Worm (Caenorhabditis elegans) whole organism, L1 larva: ENCODE data around the gene ZC412.10.
A peak's percentile ranks its signal among the peaks of the same experiment; 100 is the strongest.

ENCODE experiments used
- C04F5.9 ChIP-seq: sonication (generic microtip); optimal IDR thresholded peaks from 2 replicates; lab custom pipeline; 2016; ENCODE audit warnings: missing genetic modification characterization, missing compliant biosample characterization
- C16A3.4 ChIP-seq: fragments of 150-350 bp; optimal IDR thresholded peaks from 2 replicates; lab custom pipeline; 2014; ENCODE audit warnings: missing biosample characterization, missing genetic modification characterization
- F16B12.6 ChIP-seq: fragments of 150-350 bp; optimal IDR thresholded peaks from 2 replicates; lab custom pipeline; 2014; ENCODE audit warnings: missing biosample characterization, missing genetic modification characterization
- Y116A8C.19 ChIP-seq: sonication (generic microtip); optimal IDR thresholded peaks from 2 replicates; lab custom pipeline; 2016; ENCODE audit warnings: missing compliant biosample characterization, missing genetic modification characterization, borderline replicate concordance
- ama-1 ChIP-seq: fragments of 150-350 bp; optimal IDR thresholded peaks from 2 replicates; lab custom pipeline; 2014
- ceh-88 ChIP-seq: fragments of 200-800 bp; sonication (Bioruptor generic); IDR thresholded peaks from 2 replicates; pipeline ENCODE4 v1.3.6; 2022; ENCODE audit warnings: missing genetic modification characterization, missing compliant biosample characterization
- ceh-90 ChIP-seq: sonication (generic microtip); optimal IDR thresholded peaks from 2 replicates; lab custom pipeline; 2016; ENCODE audit warnings: missing genetic modification characterization, missing compliant biosample characterization
- dsc-1 ChIP-seq: sonication (generic microtip); optimal IDR thresholded peaks from 2 replicates; lab custom pipeline; 2016; ENCODE audit warnings: mild to moderate bottlenecking, missing genetic modification characterization, missing compliant biosample characterization
- efl-1 ChIP-seq, 4 experiments: fragments of 150-350 bp; optimal IDR thresholded peaks in 3 of 4; peaks in 1 of 4; 1 replicate in 1 of 4; 2 replicates in 3 of 4; lab custom pipeline; 2014; ENCODE audit warnings: missing biosample characterization in 2 of 4, missing genetic modification characterization in 2 of 4, missing genetic modification reagents in 2 of 4
- efl-3 ChIP-seq: fragments of 200-800 bp; sonication (Bioruptor generic); optimal IDR thresholded peaks from 2 replicates; lab custom pipeline; 2018; ENCODE audit warnings: mild to moderate bottlenecking, missing genetic modification characterization, missing compliant biosample characterization
- egl-13 ChIP-seq: sonication (generic microtip); optimal IDR thresholded peaks from 2 replicates; lab custom pipeline; 2016; ENCODE audit warnings: missing genotype, missing genetic modification reagents, missing genetic modification characterization, missing compliant biosample characterization
- elt-2 ChIP-seq: sonication (generic microtip); optimal IDR thresholded peaks from 2 replicates; lab custom pipeline; 2016; ENCODE audit warnings: missing genetic modification characterization, mild to moderate bottlenecking, inconsistent platforms, missing compliant biosample characterization, missing genetic modification reagents
- elt-3 ChIP-seq, 6 experiments: fragments of 150-350 bp in 1 of 6; sonication (generic microtip); optimal IDR thresholded peaks; 2 replicates each; lab custom pipeline; 2017 to 2018; ENCODE audit warnings: missing biosample characterization in 6 of 6, missing genetic modification characterization in 6 of 6, inconsistent platforms in 1 of 6
- ets-5 ChIP-seq: fragments of 200-800 bp; sonication (Bioruptor generic); IDR thresholded peaks from 2 replicates; pipeline ENCODE4 v1.3.6; 2022; ENCODE audit warnings: missing genetic modification characterization, missing compliant biosample characterization
- fkh-10 ChIP-seq: sonication (generic microtip); optimal IDR thresholded peaks from 2 replicates; lab custom pipeline; 2017; ENCODE audit warnings: missing biosample characterization, missing genetic modification reagents, missing genetic modification characterization
- fkh-4 ChIP-seq: sonication (generic microtip); optimal IDR thresholded peaks from 2 replicates; lab custom pipeline; 2016; ENCODE audit warnings: missing compliant biosample characterization, missing genetic modification characterization, borderline replicate concordance
- fos-1 ChIP-seq: fragments of 150-350 bp; optimal IDR thresholded peaks from 2 replicates; lab custom pipeline; 2014; ENCODE audit warnings: missing biosample characterization, missing genetic modification characterization
- grh-1 ChIP-seq: fragments of 200-800 bp; sonication (Bioruptor generic); IDR thresholded peaks from 2 replicates; pipeline ENCODE4 v1.3.6; 2022; ENCODE audit warnings: missing genetic modification reagents, missing genetic modification characterization, missing compliant biosample characterization
- hlh-17 ChIP-seq: fragments of 200-800 bp; sonication (Bioruptor generic); optimal IDR thresholded peaks from 2 replicates; lab custom pipeline; 2018; ENCODE audit warnings: missing genetic modification characterization, mild to moderate bottlenecking, missing compliant biosample characterization, moderate library complexity, borderline replicate concordance
- hpl-2 ChIP-seq: fragments of 150-350 bp; optimal IDR thresholded peaks from 2 replicates; lab custom pipeline; 2014; ENCODE audit warnings: missing biosample characterization, missing genetic modification reagents, missing genetic modification characterization
- isw-1 ChIP-seq: fragments of 200-800 bp; sonication (Bioruptor generic); IDR thresholded peaks from 2 replicates; pipeline ENCODE4 v1.3.6; 2022; ENCODE audit warnings: missing genetic modification characterization, missing compliant biosample characterization
- lin-15B ChIP-seq: fragments of 150-350 bp; sonication (generic microtip); optimal IDR thresholded peaks from 3 replicates; lab custom pipeline; 2014; ENCODE audit warnings: missing biosample characterization, missing genetic modification characterization
- lsy-2 ChIP-seq, 2 experiments: fragments of 150-350 bp; optimal IDR thresholded peaks; 2 replicates each; lab custom pipeline; 2014; ENCODE audit warnings: missing biosample characterization in 2 of 2, missing genetic modification characterization in 2 of 2
- mab-9 ChIP-seq: fragments of 200-800 bp; sonication (Bioruptor generic); IDR thresholded peaks from 2 replicates; pipeline ENCODE4 v1.3.6; 2022; ENCODE audit warnings: missing genetic modification reagents, missing genetic modification characterization, missing compliant biosample characterization
- mdl-1 ChIP-seq, 2 experiments: fragments of 150-350 bp; optimal IDR thresholded peaks; 2 replicates each; lab custom pipeline; 2014 to 2017; ENCODE audit warnings: missing biosample characterization in 2 of 2, missing genetic modification characterization in 2 of 2, inconsistent platforms in 1 of 2
- mep-1 ChIP-seq: fragments of 150-350 bp; optimal IDR thresholded peaks from 2 replicates; lab custom pipeline; 2014; ENCODE audit warnings: missing biosample characterization, missing genetic modification characterization
- nhr-11 ChIP-seq: fragments of 150-350 bp; optimal IDR thresholded peaks from 2 replicates; lab custom pipeline; 2014; ENCODE audit warnings: missing biosample characterization, missing genetic modification characterization
- nhr-12 ChIP-seq: sonication (generic microtip); optimal IDR thresholded peaks from 2 replicates; lab custom pipeline; 2017; ENCODE audit warnings: missing biosample characterization, missing genetic modification characterization
- nhr-20 ChIP-seq: sonication (generic microtip); optimal IDR thresholded peaks from 2 replicates; lab custom pipeline; 2016; ENCODE audit warnings: mild to moderate bottlenecking, missing genetic modification characterization, missing compliant biosample characterization
- nhr-237 ChIP-seq: fragments of 150-350 bp; optimal IDR thresholded peaks from 2 replicates; lab custom pipeline; 2014; ENCODE audit warnings: missing biosample characterization, missing genetic modification characterization
- nhr-28 ChIP-seq: fragments of 150-350 bp; optimal IDR thresholded peaks from 2 replicates; lab custom pipeline; 2014; ENCODE audit warnings: missing biosample characterization, missing genetic modification characterization
- nhr-47 ChIP-seq: sonication (generic microtip); optimal IDR thresholded peaks from 2 replicates; lab custom pipeline; 2016; ENCODE audit warnings: mild to moderate bottlenecking, missing genetic modification characterization, moderate library complexity, missing compliant biosample characterization
- nhr-71 ChIP-seq: sonication (generic microtip); optimal IDR thresholded peaks from 2 replicates; lab custom pipeline; 2016; ENCODE audit warnings: mild to moderate bottlenecking, missing genetic modification characterization, moderate library complexity, missing compliant biosample characterization
- nhr-84 ChIP-seq: sonication (generic microtip); optimal IDR thresholded peaks from 2 replicates; lab custom pipeline; 2017; ENCODE audit warnings: missing biosample characterization, missing genetic modification characterization
- nhr-85 ChIP-seq: sonication (generic microtip); peaks from one replicate; lab custom pipeline; 2016; ENCODE audit warnings: missing genetic modification characterization, inconsistent platforms, missing compliant biosample characterization
- pag-3 ChIP-seq: sonication (generic microtip); optimal IDR thresholded peaks from 2 replicates; lab custom pipeline; 2017; ENCODE audit warnings: missing genetic modification characterization, mild to moderate bottlenecking, missing compliant biosample characterization, antibody characterized with exemption, borderline replicate concordance; ENCODE audit not compliant: insufficient read depth
- pax-3 ChIP-seq: fragments of 200-800 bp; sonication (Bioruptor generic); optimal IDR thresholded peaks from 2 replicates; lab custom pipeline; 2018; ENCODE audit warnings: mild to moderate bottlenecking, missing genetic modification characterization, moderate library complexity, missing compliant biosample characterization
- rnt-1 ChIP-seq: sonication (generic microtip); optimal IDR thresholded peaks from 2 replicates; lab custom pipeline; 2016; ENCODE audit warnings: mild to moderate bottlenecking, missing genetic modification characterization, moderate library complexity, missing compliant biosample characterization
- skn-1 ChIP-seq: fragments of 150-350 bp; optimal IDR thresholded peaks from 2 replicates; lab custom pipeline; 2014; ENCODE audit warnings: missing biosample characterization, missing genetic modification characterization
- sox-4 ChIP-seq: sonication (generic microtip); optimal IDR thresholded peaks from 2 replicates; lab custom pipeline; 2016; ENCODE audit warnings: missing genetic modification characterization, missing compliant biosample characterization
- sptf-1 ChIP-seq: fragments of 150-350 bp; optimal IDR thresholded peaks from 2 replicates; lab custom pipeline; 2014; ENCODE audit warnings: missing biosample characterization, missing genetic modification characterization
- tbx-2 ChIP-seq: sonication (generic microtip); optimal IDR thresholded peaks from 2 replicates; lab custom pipeline; 2016; ENCODE audit warnings: missing genetic modification characterization, missing compliant biosample characterization
- tlp-1 ChIP-seq: fragments of 150-350 bp; optimal IDR thresholded peaks from 2 replicates; lab custom pipeline; 2014; ENCODE audit warnings: missing biosample characterization, missing genetic modification characterization
- unc-130 ChIP-seq: fragments of 150-350 bp; optimal IDR thresholded peaks from 2 replicates; lab custom pipeline; 2017; ENCODE audit warnings: missing biosample characterization, missing genetic modification characterization, inconsistent platforms
- unc-30 ChIP-seq: sonication (generic microtip); optimal IDR thresholded peaks from 2 replicates; lab custom pipeline; 2017; ENCODE audit warnings: missing biosample characterization, missing genetic modification characterization
- unc-86 ChIP-seq: sonication (generic microtip); optimal IDR thresholded peaks from 2 replicates; lab custom pipeline; 2016; ENCODE audit warnings: missing genetic modification characterization, missing compliant biosample characterization
- unc-98 ChIP-seq: fragments of 200-800 bp; sonication (Bioruptor generic); IDR thresholded peaks from 2 replicates; pipeline ENCODE4 v1.3.6; 2022; ENCODE audit warnings: missing genetic modification characterization, missing compliant biosample characterization
- vab-15 ChIP-seq: sonication (generic microtip); optimal IDR thresholded peaks from 2 replicates; lab custom pipeline; 2017; ENCODE audit warnings: missing genotype, mild to moderate bottlenecking, missing genetic modification characterization, missing compliant biosample characterization
- xbp-1 ChIP-seq: sonication (generic microtip); optimal IDR thresholded peaks from 2 replicates; lab custom pipeline; 2016; ENCODE audit warnings: missing genetic modification characterization, missing compliant biosample characterization
- zag-1 ChIP-seq: fragments of 150-350 bp; optimal IDR thresholded peaks from 2 replicates; lab custom pipeline; 2014; ENCODE audit warnings: missing biosample characterization, missing genetic modification characterization
- zip-4 ChIP-seq: fragments of 200-800 bp; sonication (Bioruptor generic); optimal IDR thresholded peaks from 2 replicates; lab custom pipeline; 2018; ENCODE audit warnings: mild to moderate bottlenecking, missing genetic modification characterization, moderate library complexity, missing compliant biosample characterization
- ztf-11 ChIP-seq, 2 experiments: sonication (generic microtip); optimal IDR thresholded peaks; 2 replicates each; lab custom pipeline; 2016 to 2017; ENCODE audit warnings: missing genetic modification characterization in 2 of 2, missing biosample characterization in 1 of 2, missing compliant biosample characterization in 1 of 2
- ztf-4 ChIP-seq: fragments of 150-350 bp; optimal IDR thresholded peaks from 2 replicates; lab custom pipeline; 2014; ENCODE audit warnings: missing biosample characterization, missing genetic modification characterization

ZC412.10 gene

ce11 chrV:14847291-14847915 lies 29.2 kb downstream of the ZC412.10 start, which contains the start of gene ret-1:
TSS of gene ret-1 (minus strand) at chrV:14847413.
- TF ChIP-seq nhr-71 (tag; lab: Kevin White, UChicago), result peak; percentile 87
- peak; percentile 31 for TF ChIP-seq xbp-1
- no peak for TF ChIP-seq nhr-84 (tag; lab: Kevin White, UChicago)
- TF ChIP-seq tlp-1 (tag; lab: Kevin White, UChicago), result no peak
- no peak for TF ChIP-seq nhr-28 (tag; lab: Kevin White, UChicago)
- TF ChIP-seq F16B12.6 (tag; lab: Kevin White, UChicago), result no peak
- TF ChIP-seq unc-98 (GFP tag; lab: Robert Waterston, UW), result no peak
- TF ChIP-seq ztf-4 (tag; lab: Kevin White, UChicago), result no peak
- TF ChIP-seq efl-1 (optimal IDR thresholded peaks at IDR 0.05; lab: Kevin White, UChicago), result peak; percentile 16 to 45
- peak in 1 of 2 experiments; percentile 88 for TF ChIP-seq efl-1 (GFP tag; optimal IDR thresholded peaks at IDR 0.05 in 1 of 2; lab: Kevin White, UChicago)
- TF ChIP-seq efl-3 (GFP tag; lab: Kevin White, UChicago), result no peak
- TF ChIP-seq nhr-237 (tag; lab: Kevin White, UChicago), result no peak
- TF ChIP-seq rnt-1, result peak; percentile 93
- TF ChIP-seq mdl-1 (tag; optimal IDR thresholded peaks at IDR 0.05; lab: Kevin White, UChicago), result peak in 1 of 2 experiments; percentile 59
- no peak for TF ChIP-seq isw-1 (GFP tag; lab: Robert Waterston, UW)
- no peak for TF ChIP-seq skn-1 (tag; lab: Kevin White, UChicago)
- no peak for TF ChIP-seq ceh-88
- no peak for TF ChIP-seq zag-1 (tag; lab: Kevin White, UChicago)
- TF ChIP-seq C16A3.4 (tag; lab: Kevin White, UChicago), result peak; percentile 9
- no peak for TF ChIP-seq elt-2 (tag; lab: Kevin White, UChicago)
- TF ChIP-seq nhr-85 (tag; lab: Kevin White, UChicago), result no peak
- TF ChIP-seq C04F5.9 (tag; lab: Kevin White, UChicago), result no peak
- no peak for TF ChIP-seq Y116A8C.19 (tag; lab: Kevin White, UChicago)
- TF ChIP-seq fos-1, result no peak
- no peak for TF ChIP-seq dsc-1 (tag; lab: Kevin White, UChicago)
- peak; percentile 58 for TF ChIP-seq nhr-20 (tag; lab: Kevin White, UChicago)
- peak; percentile 18 for TF ChIP-seq pag-3
- TF ChIP-seq ama-1 (lab: Kevin White, UChicago), result no peak
- no peak for TF ChIP-seq ets-5 (GFP tag; lab: Robert Waterston, UW)
- no peak for TF ChIP-seq zip-4
- TF ChIP-seq hpl-2, result no peak
- no peak for TF ChIP-seq fkh-4 (tag; lab: Kevin White, UChicago)
- TF ChIP-seq nhr-11, result no peak
- TF ChIP-seq nhr-12, result no peak
- no peak for TF ChIP-seq fkh-10 (GFP tag; lab: Kevin White, UChicago)
- peak; percentile 44 for TF ChIP-seq mep-1 (tag; lab: Kevin White, UChicago)
- TF ChIP-seq sptf-1 (tag; lab: Kevin White, UChicago), result no peak
- TF ChIP-seq egl-13 (tag; lab: Kevin White, UChicago), result no peak
- no peak for TF ChIP-seq sox-4 (tag; lab: Kevin White, UChicago)
- TF ChIP-seq hlh-17 (GFP tag; lab: Kevin White, UChicago), result no peak
- peak; percentile 21 for TF ChIP-seq nhr-47 (tag; lab: Kevin White, UChicago)
- no peak for TF ChIP-seq vab-15 (tag; lab: Kevin White, UChicago)
- TF ChIP-seq unc-86, result no peak
- TF ChIP-seq unc-30 (tag; lab: Kevin White, UChicago), result no peak
- TF ChIP-seq lsy-2 (tag; optimal IDR thresholded peaks at IDR 0.05; lab: Kevin White, UChicago), result peak; percentile 52 to 56
- TF ChIP-seq mab-9 (GFP tag; lab: Robert Waterston, UW), result no peak
- TF ChIP-seq unc-130 (tag; lab: Kevin White, UChicago), result peak; percentile 13
- TF ChIP-seq elt-3 (tag; optimal IDR thresholded peaks at IDR 0.05; lab: Kevin White, UChicago), result no peak
- TF ChIP-seq pax-3 (tag; lab: Kevin White, UChicago), result no peak
- no peak for TF ChIP-seq ceh-90 (tag; lab: Kevin White, UChicago)
- no peak for TF ChIP-seq lin-15B
- TF ChIP-seq ztf-11 (tag; optimal IDR thresholded peaks at IDR 0.05; lab: Kevin White, UChicago), result no peak
- peak; percentile 31 for TF ChIP-seq tbx-2 (tag; lab: Kevin White, UChicago)
- no peak for TF ChIP-seq grh-1 (GFP tag; lab: Robert Waterston, UW)
